Fruit fly (Drosophila melanogaster) whole organism, embryonic: Measurements from ENCODE around the gene sif.
A peak's percentile ranks its signal among the peaks of the same experiment; 100 is the strongest.

ENCODE experiments used
- B-H2 ChIP-seq: fragments of 200-800 bp; sonication (Bioruptor generic); optimal IDR thresholded peaks from 2 replicates; lab custom pipeline; 2018; ENCODE audit warnings: missing biosample characterization, mild to moderate bottlenecking, missing genetic modification characterization
- Bdp1 ChIP-seq: fragments of 200-800 bp; sonication (Bioruptor generic); optimal IDR thresholded peaks from 3 replicates; lab custom pipeline; 2016; ENCODE audit warnings: missing biosample characterization, missing genetic modification characterization
- CG10147 ChIP-seq: fragments of 200-800 bp; sonication (Bioruptor generic); optimal IDR thresholded peaks from 2 replicates; lab custom pipeline; 2019; ENCODE audit warnings: missing biosample characterization, mild to moderate bottlenecking, missing genetic modification characterization, moderate library complexity
- CG12155 ChIP-seq: fragments of 200-800 bp; sonication (Bioruptor generic); optimal IDR thresholded peaks from 3 replicates; lab custom pipeline; 2016; ENCODE audit warnings: missing biosample characterization, missing genetic modification characterization
- CG12659 ChIP-seq: fragments of 200-800 bp; sonication (Bioruptor generic); optimal IDR thresholded peaks from 3 replicates; lab custom pipeline; 2017; ENCODE audit warnings: mild to moderate bottlenecking, missing biosample characterization, missing genetic modification reagents, missing genetic modification characterization
- CG13894 ChIP-seq: fragments of 200-800 bp; sonication (Bioruptor generic); optimal IDR thresholded peaks from 3 replicates; lab custom pipeline; 2018; ENCODE audit warnings: missing biosample characterization, mild to moderate bottlenecking, missing genetic modification characterization, moderate library complexity
- CG15696 ChIP-seq: fragments of 200-800 bp; sonication (Bioruptor generic); optimal IDR thresholded peaks from 2 replicates; lab custom pipeline; 2019; ENCODE audit warnings: missing biosample characterization, mild to moderate bottlenecking, missing genetic modification characterization, moderate library complexity
- CG1647 ChIP-seq: fragments of 200-800 bp; sonication (Bioruptor generic); optimal IDR thresholded peaks from 3 replicates; lab custom pipeline; 2016; ENCODE audit warnings: missing biosample characterization, missing genetic modification characterization
- CG18764 ChIP-seq: fragments of 200-800 bp; sonication (Bioruptor generic); optimal IDR thresholded peaks from 3 replicates; lab custom pipeline; 2016; ENCODE audit warnings: missing biosample characterization, missing genetic modification characterization
- CG32532 ChIP-seq: fragments of 200-800 bp; sonication (Bioruptor generic); IDR thresholded peaks from 2 replicates; pipeline ENCODE4 v1.3.6; 2022; ENCODE audit warnings: missing biosample characterization, missing genetic modification characterization
- CG5245 ChIP-seq: fragments of 200-800 bp; sonication (Bioruptor generic); optimal IDR thresholded peaks from 3 replicates; lab custom pipeline; 2016; ENCODE audit warnings: missing biosample characterization, missing genetic modification characterization
- CG7372 ChIP-seq: fragments of 200-800 bp; sonication (Bioruptor generic); IDR thresholded peaks from 2 replicates; pipeline ENCODE4 v1.3.6; 2022; ENCODE audit warnings: missing biosample characterization, missing genetic modification characterization
- CG7987 ChIP-seq: fragments of 200-800 bp; sonication (Bioruptor generic); optimal IDR thresholded peaks from 2 replicates; lab custom pipeline; 2018; ENCODE audit warnings: missing biosample characterization, mild to moderate bottlenecking, missing genetic modification characterization, moderate library complexity
- CG8765 ChIP-seq: fragments of 200-800 bp; sonication (Bioruptor generic); IDR thresholded peaks from 2 replicates; pipeline ENCODE4 v1.3.6; 2022; ENCODE audit warnings: missing biosample characterization, missing genetic modification characterization
- CG9876 ChIP-seq: fragments of 200-800 bp; sonication (Bioruptor generic); optimal IDR thresholded peaks from 2 replicates; lab custom pipeline; 2016; ENCODE audit warnings: missing biosample characterization, missing genetic modification characterization
- D19B ChIP-seq: fragments of 200-800 bp; sonication (Bioruptor generic); optimal IDR thresholded peaks from 2 replicates; lab custom pipeline; 2017; ENCODE audit warnings: missing biosample characterization, mild to moderate bottlenecking, missing genetic modification characterization
- Dad ChIP-seq: fragments of 200-800 bp; sonication (Bioruptor generic); optimal IDR thresholded peaks from 3 replicates; lab custom pipeline; 2016; ENCODE audit warnings: missing biosample characterization, missing genetic modification characterization
- Dbx ChIP-seq: fragments of 200-800 bp; sonication (Bioruptor generic); IDR thresholded peaks from 3 replicates; pipeline ENCODE4 v1.3.6; 2022; ENCODE audit warnings: missing biosample characterization, missing genetic modification characterization
- Dll ChIP-seq: fragments of 200-800 bp; sonication (Bioruptor generic); IDR thresholded peaks from 4 replicates; pipeline ENCODE4 v1.3.6; 2022; ENCODE audit warnings: missing biosample characterization, missing genetic modification characterization; ENCODE audit not compliant: partially characterized antibody
- Doc3 ChIP-seq: fragments of 200-800 bp; sonication (Bioruptor generic); IDR thresholded peaks from 3 replicates; pipeline ENCODE4 v1.3.6; 2022; ENCODE audit warnings: missing biosample characterization, missing genetic modification characterization; ENCODE audit not compliant: partially characterized antibody
- HmgZ ChIP-seq: fragments of 200-800 bp; sonication (Bioruptor generic); optimal IDR thresholded peaks from 2 replicates; lab custom pipeline; 2018; ENCODE audit warnings: missing biosample characterization, mild to moderate bottlenecking, missing genetic modification characterization
- Hmr ChIP-seq: fragments of 200-800 bp; sonication (Bioruptor generic); optimal IDR thresholded peaks from 3 replicates; lab custom pipeline; 2017; ENCODE audit warnings: mild to moderate bottlenecking, missing biosample characterization, missing genetic modification reagents, missing genetic modification characterization
- Mes4 ChIP-seq: fragments of 200-800 bp; sonication (Bioruptor generic); optimal IDR thresholded peaks from 2 replicates; lab custom pipeline; 2016; ENCODE audit warnings: missing biosample characterization, missing genetic modification characterization
- Mrtf ChIP-seq: fragments of 200-800 bp; sonication (Bioruptor generic); IDR thresholded peaks from 3 replicates; pipeline ENCODE4 v1.3.6; 2022; ENCODE audit warnings: missing biosample characterization, missing genetic modification characterization
- Optix ChIP-seq: fragments of 200-800 bp; sonication (Bioruptor generic); IDR thresholded peaks from 3 replicates; pipeline ENCODE4 v1.3.6; 2022; ENCODE audit warnings: missing biosample characterization, missing genetic modification characterization
- Ptx1 ChIP-seq: fragments of 200-800 bp; sonication (Bioruptor generic); IDR thresholded peaks from 2 replicates; pipeline ENCODE4 v1.3.6; 2022; ENCODE audit warnings: missing biosample characterization, missing genetic modification characterization
- Rfx ChIP-seq: fragments of 200-800 bp; sonication (Bioruptor generic); IDR thresholded peaks from 2 replicates; pipeline ENCODE4 v1.3.6; 2022; ENCODE audit warnings: missing biosample characterization, missing genetic modification characterization
- Sry-β ChIP-seq: fragments of 200-800 bp; sonication (Bioruptor generic); optimal IDR thresholded peaks from 2 replicates; lab custom pipeline; 2018; ENCODE audit warnings: missing biosample characterization, mild to moderate bottlenecking, missing genetic modification characterization, moderate library complexity
- abd-A ChIP-seq: fragments of 200-800 bp; sonication (Bioruptor generic); optimal IDR thresholded peaks from 3 replicates; lab custom pipeline; 2019; ENCODE audit warnings: missing biosample characterization, mild to moderate bottlenecking, missing genetic modification characterization, moderate library complexity
- chm ChIP-seq: fragments of 200-800 bp; sonication (Bioruptor generic); IDR thresholded peaks from 2 replicates; pipeline ENCODE4 v1.3.6; 2022; ENCODE audit warnings: missing biosample characterization, missing genetic modification characterization
- croc ChIP-seq: fragments of 200-800 bp; sonication (Bioruptor generic); conservative IDR thresholded peaks from 3 replicates; pipeline ENCODE4 v1.3.6; 2022; ENCODE audit warnings: missing biosample characterization, missing genetic modification characterization
- crp ChIP-seq, 2 experiments: fragments of 200-800 bp; sonication (Bioruptor generic); optimal IDR thresholded peaks; 2 replicates in 1 of 2; 3 replicates in 1 of 2; lab custom pipeline; 2017; ENCODE audit warnings: missing biosample characterization in 2 of 2, missing genetic modification characterization in 2 of 2, mild to moderate bottlenecking in 1 of 2, moderate library complexity in 1 of 2
- cwo ChIP-seq: fragments of 200-800 bp; sonication (Bioruptor generic); optimal IDR thresholded peaks from 3 replicates; lab custom pipeline; 2017; ENCODE audit warnings: missing biosample characterization, missing genetic modification characterization, mild to moderate bottlenecking, moderate library complexity, missing genetic modification reagents
- dysf ChIP-seq: fragments of 200-800 bp; sonication (Bioruptor generic); IDR thresholded peaks from 3 replicates; pipeline ENCODE4 v1.3.6; 2022; ENCODE audit warnings: missing biosample characterization, missing genetic modification characterization
- en ChIP-seq: fragments of 200-800 bp; sonication (Bioruptor generic); optimal IDR thresholded peaks from 2 replicates; lab custom pipeline; 2016; ENCODE audit warnings: missing biosample characterization, missing genetic modification characterization
- esg ChIP-seq: fragments of 200-800 bp; sonication (Bioruptor generic); conservative IDR thresholded peaks from 2 replicates; pipeline ENCODE4 v1.3.6; 2022; ENCODE audit warnings: missing biosample characterization, missing genetic modification characterization
- fd102C ChIP-seq: fragments of 200-800 bp; sonication (Bioruptor generic); optimal IDR thresholded peaks from 2 replicates; lab custom pipeline; 2018; ENCODE audit warnings: missing biosample characterization, mild to moderate bottlenecking, missing genetic modification characterization, moderate library complexity
- fd3F ChIP-seq: fragments of 200-800 bp; sonication (Bioruptor generic); optimal IDR thresholded peaks from 2 replicates; lab custom pipeline; 2018; ENCODE audit warnings: missing biosample characterization, mild to moderate bottlenecking, missing genetic modification characterization, moderate library complexity
- fru ChIP-seq: fragments of >200 bp; optimal IDR thresholded peaks from 2 replicates; lab custom pipeline; 2017
- gce ChIP-seq: fragments of 200-800 bp; sonication (Bioruptor generic); IDR thresholded peaks from 3 replicates; pipeline ENCODE4 v1.3.6; 2022; ENCODE audit warnings: missing biosample characterization, missing genetic modification characterization
- grn ChIP-seq: fragments of 200-800 bp; sonication (Bioruptor generic); optimal IDR thresholded peaks from 3 replicates; lab custom pipeline; 2017; ENCODE audit warnings: missing biosample characterization, missing genetic modification characterization
- gro ChIP-seq: fragments of 200-800 bp; sonication (Bioruptor generic); optimal IDR thresholded peaks from 2 replicates; lab custom pipeline; 2016; ENCODE audit warnings: missing biosample characterization, missing genetic modification characterization
- hth ChIP-seq: fragments of >200 bp; optimal IDR thresholded peaks from 2 replicates; lab custom pipeline; 2017; ENCODE audit warnings: inconsistent platforms
- odd ChIP-seq: fragments of 200-800 bp; sonication (Bioruptor generic); optimal IDR thresholded peaks from 2 replicates; lab custom pipeline; 2017; ENCODE audit warnings: missing biosample characterization, mild to moderate bottlenecking, missing genetic modification characterization
- ro ChIP-seq: fragments of 200-800 bp; sonication (Bioruptor generic); IDR thresholded peaks from 2 replicates; pipeline ENCODE4 v1.3.6; 2022; ENCODE audit warnings: missing biosample characterization, missing genetic modification characterization
- row ChIP-seq: fragments of 200-800 bp; sonication (Bioruptor generic); IDR thresholded peaks from 3 replicates; pipeline ENCODE4 v1.3.6; 2022; ENCODE audit warnings: missing biosample characterization, missing genetic modification characterization
- run ChIP-seq: fragments of 200-800 bp; sonication (Bioruptor generic); optimal IDR thresholded peaks from 3 replicates; lab custom pipeline; 2018; ENCODE audit warnings: missing biosample characterization, mild to moderate bottlenecking, missing genetic modification characterization
- slbo ChIP-seq: fragments of 200-800 bp; sonication (Bioruptor generic); IDR thresholded peaks from 2 replicates; pipeline ENCODE4 v1.3.6; 2022; ENCODE audit warnings: missing biosample characterization, missing genetic modification characterization
- sob ChIP-seq: fragments of 200-800 bp; sonication (Bioruptor generic); IDR thresholded peaks from 2 replicates; pipeline ENCODE4 v1.3.6; 2022; ENCODE audit warnings: missing biosample characterization, missing genetic modification characterization
- toy ChIP-seq: fragments of 200-800 bp; sonication (Bioruptor generic); IDR thresholded peaks from 2 replicates; pipeline ENCODE4 v1.3.6; 2022; ENCODE audit warnings: missing biosample characterization, missing genetic modification characterization
- vnd ChIP-seq: fragments of 200-800 bp; sonication (Bioruptor generic); IDR thresholded peaks from 3 replicates; pipeline ENCODE4 v1.3.6; 2022; ENCODE audit warnings: missing biosample characterization, missing genetic modification characterization; ENCODE audit not compliant: partially characterized antibody
- zf30C ChIP-seq: fragments of 200-800 bp; sonication (Bioruptor generic); optimal IDR thresholded peaks from 3 replicates; lab custom pipeline; 2018; ENCODE audit warnings: missing biosample characterization, mild to moderate bottlenecking, missing genetic modification characterization

sif gene

dm6 chr3L:5789663-5790062, 131.9 kb downstream of the sif start (continued):
- no peak for TF ChIP-seq chm (GFP tag; lab: Robert Waterston, UW)
- TF ChIP-seq HmgZ (tag; lab: Kevin White, UChicago), result peak; percentile 57
- no peak for TF ChIP-seq hth (lab: Kevin White, UChicago)
- no peak for TF ChIP-seq Mes4
- TF ChIP-seq run (tag; lab: Kevin White, UChicago), result no peak
- no peak for TF ChIP-seq CG8765 (GFP tag; lab: Robert Waterston, UW)
- no peak for TF ChIP-seq CG18764 (GFP tag; lab: Kevin White, UChicago)
- TF ChIP-seq Bdp1 (GFP tag; lab: Kevin White, UChicago), result no peak
- TF ChIP-seq D19B, result no peak
- TF ChIP-seq row (GFP tag; lab: Robert Waterston, UW), result peak; percentile 20; the same call in 1 of the 3 replicates
- TF ChIP-seq CG7987 (GFP tag; lab: Kevin White, UChicago), result no peak
- TF ChIP-seq fru (lab: Kevin White, UChicago), result no peak
- TF ChIP-seq fd102C (GFP tag; lab: Kevin White, UChicago), result no peak
- TF ChIP-seq fd3F, result no peak
- peak; percentile 37 for TF ChIP-seq CG12659 (GFP tag; lab: Kevin White, UChicago)
- no peak for TF ChIP-seq zf30C
- no peak; the same call in 1 of the 2 replicates for TF ChIP-seq slbo (GFP tag; lab: Robert Waterston, UW)
- TF ChIP-seq toy (GFP tag; lab: Robert Waterston, UW), result no peak
- peak; percentile 18 for TF ChIP-seq Dad (GFP tag; lab: Kevin White, UChicago)
- TF ChIP-seq CG9876 (GFP tag; lab: Kevin White, UChicago), result no peak
- peak; percentile 34; the same call in 1 of the 2 replicates for TF ChIP-seq esg (GFP tag; lab: Robert Waterston, UW)
- TF ChIP-seq grn (GFP tag; lab: Kevin White, UChicago), result peak; percentile 100
- TF ChIP-seq Sry-β (GFP tag; lab: Kevin White, UChicago), result no peak
- peak; percentile 36 for TF ChIP-seq Rfx (GFP tag; lab: Robert Waterston, UW)
- TF ChIP-seq Mrtf (GFP tag; lab: Robert Waterston, UW), result no peak
- 0 out of 3 replicates have a peak, but pooled peaks have one; percentile 31 for TF ChIP-seq Dbx (GFP tag; lab: Robert Waterston, UW)
- TF ChIP-seq cwo (GFP tag; lab: Kevin White, UChicago), result no peak
- TF ChIP-seq Doc3 (GFP tag; lab: Robert Waterston, UW), result 0 out of 3 replicates have a peak, but pooled peaks have one; percentile 17
- TF ChIP-seq CG5245 (GFP tag; lab: Kevin White, UChicago), result peak; percentile 27
- no peak for TF ChIP-seq croc (GFP tag; lab: Robert Waterston, UW)
- no peak for TF ChIP-seq dysf (GFP tag; lab: Robert Waterston, UW)
- TF ChIP-seq CG13894, result peak; percentile 10
- no peak for TF ChIP-seq ro (GFP tag; lab: Robert Waterston, UW)
- TF ChIP-seq gro (GFP tag; lab: Kevin White, UChicago), result peak; percentile 74
- TF ChIP-seq odd (GFP tag; lab: Kevin White, UChicago), result no peak
- TF ChIP-seq CG32532 (GFP tag; lab: Robert Waterston, UW), result no peak
- TF ChIP-seq gce, result no peak
- TF ChIP-seq abd-A (tag; lab: Kevin White, UChicago), result no peak
- no peak for TF ChIP-seq CG7372 (GFP tag; lab: Robert Waterston, UW)
- no peak for TF ChIP-seq Optix (GFP tag; lab: Robert Waterston, UW)
- peak; percentile 17 for TF ChIP-seq CG12155 (GFP tag; lab: Kevin White, UChicago)
- TF ChIP-seq CG1647, result peak; percentile 19
- TF ChIP-seq Hmr, result no peak
- TF ChIP-seq en (GFP tag; lab: Kevin White, UChicago), result no peak
- TF ChIP-seq Dll (GFP tag; lab: Robert Waterston, UW), result peak; percentile 38; the same call in 1 of the 4 replicates
- TF ChIP-seq CG10147, result peak; percentile 51
- peak; percentile 41 for TF ChIP-seq B-H2 (GFP tag; lab: Kevin White, UChicago)
- no peak for TF ChIP-seq CG15696 (tag; lab: Kevin White, UChicago)
- TF ChIP-seq Ptx1 (GFP tag; lab: Robert Waterston, UW), result no peak
- TF ChIP-seq vnd (GFP tag; lab: Robert Waterston, UW), result no peak
- TF ChIP-seq crp (GFP tag; optimal IDR thresholded peaks at IDR 0.05; lab: Kevin White, UChicago), result no peak
- peak; percentile 6; the same call in 1 of the 2 replicates for TF ChIP-seq sob (GFP tag; lab: Robert Waterston, UW)
